Fruit fly (Drosophila melanogaster): ENCODE measurements around the gene Paip2.

The Paip2 gene

dm6 chr3R:13012351-13012750 is 31.8 kb downstream of the Paip2 start (continued):
- no peak for TF ChIP-seq HLH4C (GFP tag; IDR thresholded peaks at IDR 0.05; ENCODE audit: partially characterized antibody)
- no peak for TF ChIP-seq hb (GFP tag; IDR thresholded peaks at IDR 0.05; ENCODE audit: partially characterized antibody)
- TF ChIP-seq gce (GFP tag; IDR thresholded peaks at IDR 0.05), result peak; percentile 60; the same call in 1 of the 3 replicates
- TF ChIP-seq ase (GFP tag; IDR thresholded peaks at IDR 0.05), result peak; percentile 69; the same call in 2 of the 3 replicates
- peak; percentile 29 for TF ChIP-seq Ets97D (GFP tag; optimal IDR thresholded peaks at IDR 0.05)
- TF ChIP-seq CG7963 (GFP tag; IDR thresholded peaks at IDR 0.05; ENCODE audit: partially characterized antibody), result no peak
- no peak for TF ChIP-seq run (tag; optimal IDR thresholded peaks at IDR 0.05)
- no peak for TF ChIP-seq yki (optimal IDR thresholded peaks at IDR 0.05)
- no peak for TF ChIP-seq CG3407 (GFP tag; optimal IDR thresholded peaks at IDR 0.05)
- no peak for TF ChIP-seq hkb (optimal IDR thresholded peaks at IDR 0.05)
- peak; percentile 60 for TF ChIP-seq hkb (GFP tag; IDR thresholded peaks at IDR 0.05)
- peak; percentile 84 for TF ChIP-seq vvl (GFP tag; IDR thresholded peaks at IDR 0.05)
- TF ChIP-seq CG3838 (GFP tag; optimal IDR thresholded peaks at IDR 0.05), result peak; percentile 54
- no peak for TF ChIP-seq CG18476 (GFP tag; optimal IDR thresholded peaks at IDR 0.05)
- no peak for TF ChIP-seq D19B (GFP tag; optimal IDR thresholded peaks at IDR 0.05)
- peak; percentile 27 for TF ChIP-seq Adf1 (GFP tag; IDR thresholded peaks at IDR 0.05)
- TF ChIP-seq lmd (GFP tag; IDR thresholded peaks at IDR 0.05), result peak; percentile 67
- TF ChIP-seq bowl (GFP tag; IDR thresholded peaks at IDR 0.05), result peak; percentile 51; the same call in 1 of the 2 replicates
- peak; percentile 44 for TF ChIP-seq Hsf (GFP tag; optimal IDR thresholded peaks at IDR 0.05)
- no peak for TF ChIP-seq jigr1 (GFP tag; IDR thresholded peaks at IDR 0.05)
- TF ChIP-seq CG17359 (tag; optimal IDR thresholded peaks at IDR 0.05), result peak; percentile 65
- no peak for TF ChIP-seq Ssrp (tag; optimal IDR thresholded peaks at IDR 0.05)
- peak; percentile 27; the same call in 1 of the 2 replicates for TF ChIP-seq ssp (GFP tag; IDR thresholded peaks at IDR 0.05)
- TF ChIP-seq ro (GFP tag; IDR thresholded peaks at IDR 0.05), result no peak
- TF ChIP-seq CG4328 (GFP tag; optimal IDR thresholded peaks at IDR 0.05), result peak; percentile 18
- peak; percentile 16 for TF ChIP-seq gcm2 (GFP tag; optimal IDR thresholded peaks at IDR 0.05)
- TF ChIP-seq Dip3 (GFP tag; optimal IDR thresholded peaks at IDR 0.05), result peak; percentile 69
- TF ChIP-seq wek (GFP tag; optimal IDR thresholded peaks at IDR 0.05), result peak; percentile 27
- TF ChIP-seq unpg (GFP tag; optimal IDR thresholded peaks at IDR 0.05), result peak; percentile 52
- no peak for TF ChIP-seq CG17802 (tag; optimal IDR thresholded peaks at IDR 0.05)
- peak; percentile 42; the same call in 1 of the 2 replicates for TF ChIP-seq onecut (GFP tag; IDR thresholded peaks at IDR 0.05)
- peak; percentile 37; the same call in 1 of the 2 replicates for TF ChIP-seq dati (GFP tag; IDR thresholded peaks at IDR 0.05)
- no peak for TF ChIP-seq Vsx1 (GFP tag; optimal IDR thresholded peaks at IDR 0.05)
- TF ChIP-seq CoRest (tag; optimal IDR thresholded peaks at IDR 0.05), result peak; percentile 55
- TF ChIP-seq ERR (GFP tag; optimal IDR thresholded peaks at IDR 0.05), result peak; percentile 58
- no peak for TF ChIP-seq fru (optimal IDR thresholded peaks at IDR 0.05)
- no peak for TF ChIP-seq cas (GFP tag; IDR thresholded peaks at IDR 0.05)
- TF ChIP-seq Doc3 (GFP tag; IDR thresholded peaks at IDR 0.05; ENCODE audit: partially characterized antibody), result no peak
- TF ChIP-seq CG2120 (GFP tag; optimal IDR thresholded peaks at IDR 0.05), result peak; percentile 72
- peak; percentile 64 for TF ChIP-seq maf-S (GFP tag; optimal IDR thresholded peaks at IDR 0.05)
- TF ChIP-seq br (optimal IDR thresholded peaks at IDR 0.05), result no peak
- peak; percentile 49 for TF ChIP-seq CG12942 (GFP tag; optimal IDR thresholded peaks at IDR 0.05)
- peak; percentile 72 for TF ChIP-seq HLH3B (GFP tag; IDR thresholded peaks at IDR 0.05)
- no peak for TF ChIP-seq Hmx (GFP tag; optimal IDR thresholded peaks at IDR 0.05)
- peak; percentile 80 for TF ChIP-seq dm (GFP tag; optimal IDR thresholded peaks at IDR 0.05)
- peak; percentile 43 for TF ChIP-seq zen (tag; optimal IDR thresholded peaks at IDR 0.05)
- TF ChIP-seq CG18262 (tag; optimal IDR thresholded peaks at IDR 0.05), result peak; percentile 40
- TF ChIP-seq pum (GFP tag; optimal IDR thresholded peaks at IDR 0.05), result peak; percentile 40
- TF ChIP-seq usp (GFP tag; optimal IDR thresholded peaks at IDR 0.05), result no peak
- peak; percentile 28 for TF ChIP-seq CG2202 (tag; optimal IDR thresholded peaks at IDR 0.05)
- peak; percentile 65; the same call in 3 of the 4 replicates for TF ChIP-seq Gug (GFP tag; IDR thresholded peaks at IDR 0.05)
- TF ChIP-seq CG2678 (tag; optimal IDR thresholded peaks at IDR 0.05), result peak; percentile 57
- peak; percentile 45 for TF ChIP-seq CG12391 (tag; optimal IDR thresholded peaks at IDR 0.05)
